Worm (Caenorhabditis elegans) whole organism, L1 larva: ENCODE data around the gene F26A10.2.

Source experiments
- C16A3.4 ChIP-seq: fragments of 150-350 bp; optimal IDR thresholded peaks from 2 replicates; lab custom pipeline; 2014; ENCODE audit warnings: missing biosample characterization, missing genetic modification characterization
- aha-1 ChIP-seq: fragments of 150-350 bp; optimal IDR thresholded peaks from 2 replicates; lab custom pipeline; 2014; ENCODE audit warnings: missing biosample characterization, missing genetic modification characterization
- aly-2 ChIP-seq: fragments of 150-350 bp; optimal IDR thresholded peaks from 2 replicates; lab custom pipeline; 2014; ENCODE audit warnings: missing biosample characterization, missing genetic modification characterization
- ama-1 ChIP-seq: fragments of 150-350 bp; optimal IDR thresholded peaks from 2 replicates; lab custom pipeline; 2014
- blmp-1 ChIP-seq: fragments of 150-350 bp; optimal IDR thresholded peaks from 2 replicates; lab custom pipeline; 2014; ENCODE audit warnings: missing biosample characterization, missing genetic modification characterization
- ceh-8 ChIP-seq: fragments of 200-800 bp; sonication (Bioruptor generic); optimal IDR thresholded peaks from 2 replicates; lab custom pipeline; 2018; ENCODE audit warnings: mild to moderate bottlenecking, missing genetic modification characterization, moderate library complexity, missing compliant biosample characterization
- ceh-90 ChIP-seq: sonication (generic microtip); optimal IDR thresholded peaks from 2 replicates; lab custom pipeline; 2016; ENCODE audit warnings: missing genetic modification characterization, missing compliant biosample characterization
- dpl-1 ChIP-seq, 3 experiments: fragments of 150-350 bp in 2 of 3; sonication (generic microtip) in 1 of 3; optimal IDR thresholded peaks; 2 replicates each; lab custom pipeline; 2014 to 2017; ENCODE audit warnings: missing biosample characterization in 3 of 3, missing genetic modification characterization in 3 of 3, missing genetic modification reagents in 3 of 3
- efl-1 ChIP-seq, 4 experiments: fragments of 150-350 bp; optimal IDR thresholded peaks in 3 of 4; peaks in 1 of 4; 1 replicate in 1 of 4; 2 replicates in 3 of 4; lab custom pipeline; 2014; ENCODE audit warnings: missing biosample characterization in 2 of 4, missing genetic modification characterization in 2 of 4, missing genetic modification reagents in 2 of 4
- efl-3 ChIP-seq: fragments of 200-800 bp; sonication (Bioruptor generic); optimal IDR thresholded peaks from 2 replicates; lab custom pipeline; 2018; ENCODE audit warnings: mild to moderate bottlenecking, missing genetic modification characterization, missing compliant biosample characterization
- egl-27 ChIP-seq, 2 experiments: fragments of 150-350 bp in 1 of 2; sonication (generic microtip); optimal IDR thresholded peaks; 3 replicates each; lab custom pipeline; 2017 to 2018; ENCODE audit warnings: missing biosample characterization in 2 of 2, missing genetic modification characterization in 2 of 2, missing genetic modification reagents in 2 of 2
- elt-2 ChIP-seq: sonication (generic microtip); optimal IDR thresholded peaks from 2 replicates; lab custom pipeline; 2016; ENCODE audit warnings: missing genetic modification characterization, mild to moderate bottlenecking, inconsistent platforms, missing compliant biosample characterization, missing genetic modification reagents
- elt-3 ChIP-seq, 6 experiments: fragments of 150-350 bp in 1 of 6; sonication (generic microtip); optimal IDR thresholded peaks; 2 replicates each; lab custom pipeline; 2017 to 2018; ENCODE audit warnings: missing biosample characterization in 6 of 6, missing genetic modification characterization in 6 of 6, inconsistent platforms in 1 of 6
- fkh-10 ChIP-seq: sonication (generic microtip); optimal IDR thresholded peaks from 2 replicates; lab custom pipeline; 2017; ENCODE audit warnings: missing biosample characterization, missing genetic modification reagents, missing genetic modification characterization
- fkh-8 ChIP-seq: sonication (generic microtip); optimal IDR thresholded peaks from 2 replicates; lab custom pipeline; 2016; ENCODE audit warnings: mild to moderate bottlenecking, missing genetic modification characterization, missing compliant biosample characterization
- hlh-4 ChIP-seq: sonication (generic microtip); optimal IDR thresholded peaks from 2 replicates; lab custom pipeline; 2016; ENCODE audit warnings: mild to moderate bottlenecking, missing genetic modification characterization, missing compliant biosample characterization
- hpl-2 ChIP-seq: fragments of 150-350 bp; optimal IDR thresholded peaks from 2 replicates; lab custom pipeline; 2014; ENCODE audit warnings: missing biosample characterization, missing genetic modification reagents, missing genetic modification characterization
- irx-1 ChIP-seq: sonication (generic microtip); optimal IDR thresholded peaks from 2 replicates; lab custom pipeline; 2016; ENCODE audit warnings: missing genetic modification characterization, missing compliant biosample characterization
- isw-1 ChIP-seq: fragments of 200-800 bp; sonication (Bioruptor generic); IDR thresholded peaks from 2 replicates; pipeline ENCODE4 v1.3.6; 2022; ENCODE audit warnings: missing genetic modification characterization, missing compliant biosample characterization
- lin-15B ChIP-seq: fragments of 150-350 bp; sonication (generic microtip); optimal IDR thresholded peaks from 3 replicates; lab custom pipeline; 2014; ENCODE audit warnings: missing biosample characterization, missing genetic modification characterization
- lin-35 ChIP-seq, 2 experiments: fragments of 150-350 bp; optimal IDR thresholded peaks; 2 replicates each; lab custom pipeline; 2014; ENCODE audit warnings: missing biosample characterization in 2 of 2, missing genetic modification characterization in 2 of 2, missing genetic modification reagents in 2 of 2
- lir-3 ChIP-seq: sonication (generic microtip); optimal IDR thresholded peaks from 2 replicates; lab custom pipeline; 2016; ENCODE audit warnings: mild to moderate bottlenecking, missing genetic modification characterization, moderate library complexity, missing compliant biosample characterization; ENCODE audit not compliant: poor library complexity
- lsy-2 ChIP-seq, 2 experiments: fragments of 150-350 bp; optimal IDR thresholded peaks; 2 replicates each; lab custom pipeline; 2014; ENCODE audit warnings: missing biosample characterization in 2 of 2, missing genetic modification characterization in 2 of 2
- mdl-1 ChIP-seq, 2 experiments: fragments of 150-350 bp; optimal IDR thresholded peaks; 2 replicates each; lab custom pipeline; 2014 to 2017; ENCODE audit warnings: missing biosample characterization in 2 of 2, missing genetic modification characterization in 2 of 2, inconsistent platforms in 1 of 2
- nhr-12 ChIP-seq: sonication (generic microtip); optimal IDR thresholded peaks from 2 replicates; lab custom pipeline; 2017; ENCODE audit warnings: missing biosample characterization, missing genetic modification characterization
- nhr-19 ChIP-seq: fragments of 200-800 bp; sonication (Bioruptor generic); conservative IDR thresholded peaks from 2 replicates; pipeline ENCODE4 v1.3.6; 2022; ENCODE audit warnings: missing genetic modification characterization, missing compliant biosample characterization
- nhr-20 ChIP-seq: sonication (generic microtip); optimal IDR thresholded peaks from 2 replicates; lab custom pipeline; 2016; ENCODE audit warnings: mild to moderate bottlenecking, missing genetic modification characterization, missing compliant biosample characterization
- nhr-28 ChIP-seq: fragments of 150-350 bp; optimal IDR thresholded peaks from 2 replicates; lab custom pipeline; 2014; ENCODE audit warnings: missing biosample characterization, missing genetic modification characterization
- nhr-76 ChIP-seq: sonication (generic microtip); optimal IDR thresholded peaks from 2 replicates; lab custom pipeline; 2017; ENCODE audit warnings: missing biosample characterization, missing genetic modification characterization
- nhr-77 ChIP-seq: fragments of 150-350 bp; optimal IDR thresholded peaks from 2 replicates; lab custom pipeline; 2014; ENCODE audit warnings: missing biosample characterization, missing genetic modification characterization
- nhr-85 ChIP-seq: sonication (generic microtip); peaks from one replicate; lab custom pipeline; 2016; ENCODE audit warnings: missing genetic modification characterization, inconsistent platforms, missing compliant biosample characterization
- pax-3 ChIP-seq: fragments of 200-800 bp; sonication (Bioruptor generic); optimal IDR thresholded peaks from 2 replicates; lab custom pipeline; 2018; ENCODE audit warnings: mild to moderate bottlenecking, missing genetic modification characterization, moderate library complexity, missing compliant biosample characterization
- pqm-1 ChIP-seq: sonication (generic microtip); optimal IDR thresholded peaks from 3 replicates; lab custom pipeline; 2017; ENCODE audit warnings: missing biosample characterization, missing genetic modification characterization
- rnt-1 ChIP-seq: sonication (generic microtip); optimal IDR thresholded peaks from 2 replicates; lab custom pipeline; 2016; ENCODE audit warnings: mild to moderate bottlenecking, missing genetic modification characterization, moderate library complexity, missing compliant biosample characterization
- sptf-1 ChIP-seq: fragments of 150-350 bp; optimal IDR thresholded peaks from 2 replicates; lab custom pipeline; 2014; ENCODE audit warnings: missing biosample characterization, missing genetic modification characterization
- sup-37 ChIP-seq: fragments of 200-800 bp; sonication (Bioruptor generic); optimal IDR thresholded peaks from 2 replicates; lab custom pipeline; 2018; ENCODE audit warnings: mild to moderate bottlenecking, missing genetic modification characterization, missing compliant biosample characterization
- tbx-2 ChIP-seq: sonication (generic microtip); optimal IDR thresholded peaks from 2 replicates; lab custom pipeline; 2016; ENCODE audit warnings: missing genetic modification characterization, missing compliant biosample characterization
- unc-130 ChIP-seq: fragments of 150-350 bp; optimal IDR thresholded peaks from 2 replicates; lab custom pipeline; 2017; ENCODE audit warnings: missing biosample characterization, missing genetic modification characterization, inconsistent platforms
- unc-62 ChIP-seq: fragments of 150-350 bp; optimal IDR thresholded peaks from 2 replicates; lab custom pipeline; 2014; ENCODE audit warnings: missing biosample characterization, missing genetic modification reagents, missing genetic modification characterization
- unc-86 ChIP-seq: sonication (generic microtip); optimal IDR thresholded peaks from 2 replicates; lab custom pipeline; 2016; ENCODE audit warnings: missing genetic modification characterization, missing compliant biosample characterization
- unc-98 ChIP-seq: fragments of 200-800 bp; sonication (Bioruptor generic); IDR thresholded peaks from 2 replicates; pipeline ENCODE4 v1.3.6; 2022; ENCODE audit warnings: missing genetic modification characterization, missing compliant biosample characterization
- zag-1 ChIP-seq: fragments of 150-350 bp; optimal IDR thresholded peaks from 2 replicates; lab custom pipeline; 2014; ENCODE audit warnings: missing biosample characterization, missing genetic modification characterization
- zip-4 ChIP-seq: fragments of 200-800 bp; sonication (Bioruptor generic); optimal IDR thresholded peaks from 2 replicates; lab custom pipeline; 2018; ENCODE audit warnings: mild to moderate bottlenecking, missing genetic modification characterization, moderate library complexity, missing compliant biosample characterization

The F26A10.2 gene

ce11 chrX:7640391-7640790, 4.8 kb downstream of the F26A10.2 start:
- TF ChIP-seq fkh-10 (GFP tag; lab: Kevin White, UChicago) = no peak

- TF ChIP-seq blmp-1 (tag; lab: Kevin White, UChicago) (peak; percentile 78), nhr-85 (tag; lab: Kevin White, UChicago) (no peak), elt-3 (tag; optimal IDR thresholded peaks at IDR 0.05; lab: Kevin White, UChicago) (peak in 1 of 6 experiments; percentile 11), zag-1 (tag; lab: Kevin White, UChicago) (no peak)
- TF ChIP-seq, all 84 proteins: peak for 2
Measured at ce11 chrX:7638790-7639189, 6.4 kb downstream of the F26A10.2 start.

- TF ChIP-seq unc-98 = no peak
- no peak for TF ChIP-seq aha-1 (tag; lab: Kevin White, UChicago)
- TF ChIP-seq hlh-4 (tag; lab: Kevin White, UChicago) = no peak
- no peak for TF ChIP-seq unc-62 (GFP tag; lab: Kevin White, UChicago)
- no peak for TF ChIP-seq ceh-90 (tag; lab: Kevin White, UChicago)
- TF ChIP-seq sup-37 (GFP tag; lab: Kevin White, UChicago) = no peak
- no peak for TF ChIP-seq nhr-76 (tag; lab: Kevin White, UChicago)
- no peak for TF ChIP-seq lir-3 (tag; lab: Kevin White, UChicago)
- no peak for TF ChIP-seq ama-1 (lab: Kevin White, UChicago)
- no peak for TF ChIP-seq nhr-12 (tag; lab: Kevin White, UChicago)
- no peak for TF ChIP-seq unc-86 (tag; lab: Kevin White, UChicago)
- TF ChIP-seq aly-2 (tag; lab: Kevin White, UChicago) = no peak
- no peak for TF ChIP-seq ceh-8 (GFP tag; lab: Kevin White, UChicago)
- TF ChIP-seq hpl-2 (GFP tag; lab: Kevin White, UChicago) = no peak
Measured at ce11 chrX:7636037-7636436, 9.2 kb downstream of the F26A10.2 start.

- TF ChIP-seq elt-2 (tag; lab: Kevin White, UChicago) (no peak), lin-15B (tag; lab: Kevin White, UChicago) (no peak), unc-62 (GFP tag; lab: Kevin White, UChicago) (no peak), nhr-20 (tag; lab: Kevin White, UChicago) (no peak), rnt-1 (no peak), pax-3 (no peak), unc-86 (tag; lab: Kevin White, UChicago) (no peak), efl-3 (GFP tag; lab: Kevin White, UChicago) (no peak), nhr-12 (tag; lab: Kevin White, UChicago) (no peak), sptf-1 (no peak)
Measured at ce11 chrX:7627351-7627750, 17.9 kb downstream of the F26A10.2 start, which contains the start of gene nlp-61. Gene nlp-61, plus strand, starts transcription at chrX:7627651.

ce11 chrX:7614466-7614865, 30.7 kb downstream of the F26A10.2 start:
- TF ChIP-seq nhr-28 (tag; lab: Kevin White, UChicago) (no peak), lsy-2 (tag; optimal IDR thresholded peaks at IDR 0.05; lab: Kevin White, UChicago) (no peak), unc-130 (tag; lab: Kevin White, UChicago) (no peak), lin-15B (tag; lab: Kevin White, UChicago) (no peak), pqm-1 (tag; lab: Kevin White, UChicago) (no peak), lin-35 (GFP tag; optimal IDR thresholded peaks at IDR 0.05; lab: Kevin White, UChicago) (no peak), isw-1 (GFP tag; lab: Robert Waterston, UW) (no peak), sup-37 (GFP tag; lab: Kevin White, UChicago) (no peak), zip-4 (GFP tag; lab: Kevin White, UChicago) (no peak)

- TF ChIP-seq egl-27 (tag; optimal IDR thresholded peaks at IDR 0.05; lab: Kevin White, UChicago) (no peak), nhr-20 (tag; lab: Kevin White, UChicago) (no peak), fkh-8 (no peak), zip-4 (GFP tag; lab: Kevin White, UChicago) (no peak), sptf-1 (no peak), elt-2 (tag; lab: Kevin White, UChicago) (no peak), pqm-1 (tag; lab: Kevin White, UChicago) (no peak), nhr-19 (GFP tag; lab: Robert Waterston, UW) (no peak), dpl-1 (GFP tag; optimal IDR thresholded peaks at IDR 0.05; lab: Kevin White, UChicago) (no peak), nhr-77 (tag; lab: Kevin White, UChicago) (no peak), tbx-2 (tag; lab: Kevin White, UChicago) (no peak), efl-1 (optimal IDR thresholded peaks at IDR 0.05; lab: Kevin White, UChicago) (no peak), efl-1 (GFP tag; optimal IDR thresholded peaks at IDR 0.05 in 1 of 2; lab: Kevin White, UChicago) (no peak), mdl-1 (tag; optimal IDR thresholded peaks at IDR 0.05; lab: Kevin White, UChicago) (no peak), rnt-1 (no peak), irx-1 (tag; lab: Kevin White, UChicago) (no peak), C16A3.4 (no peak), lin-15B (tag; lab: Kevin White, UChicago) (no peak)
Measured at ce11 chrX:7607982-7608381, 37.2 kb downstream of the F26A10.2 start, which contains the start of gene twk-17. Gene twk-17, minus strand, starts transcription at chrX:7608082.
